Worm (Caenorhabditis elegans) whole organism, L3 larva: ENCODE data around the gene T02C5.1.

Experiments
- R02D3.7 ChIP-seq: fragments of 150-350 bp; optimal IDR thresholded peaks from 2 replicates; lab custom pipeline; 2014; ENCODE audit warnings: missing biosample characterization, missing genetic modification characterization
- ZK546.5 ChIP-seq: sonication (generic microtip); optimal IDR thresholded peaks from 2 replicates; lab custom pipeline; 2017; ENCODE audit warnings: missing biosample characterization, missing genetic modification characterization
- elt-2 ChIP-seq: sonication (generic microtip); optimal IDR thresholded peaks from 2 replicates; lab custom pipeline; 2016; ENCODE audit warnings: missing genetic modification reagents, mild to moderate bottlenecking, missing genetic modification characterization, missing compliant biosample characterization
- fkh-10 ChIP-seq: sonication (generic microtip); optimal IDR thresholded peaks from 2 replicates; lab custom pipeline; 2017; ENCODE audit warnings: missing biosample characterization, missing genetic modification reagents, missing genetic modification characterization
- fos-1 ChIP-seq: fragments of 150-350 bp; optimal IDR thresholded peaks from 2 replicates; lab custom pipeline; 2014; ENCODE audit warnings: missing biosample characterization, missing genetic modification characterization
- lin-39 ChIP-seq: fragments of 150-350 bp; optimal IDR thresholded peaks from 2 replicates; lab custom pipeline; 2018; ENCODE audit warnings: missing biosample characterization, missing genetic modification reagents, missing genetic modification characterization
- nhr-25 ChIP-seq: sonication (generic microtip); optimal IDR thresholded peaks from 2 replicates; lab custom pipeline; 2017; ENCODE audit warnings: missing biosample characterization, missing genetic modification characterization
- nhr-28 ChIP-seq: fragments of 150-350 bp; optimal IDR thresholded peaks from 2 replicates; lab custom pipeline; 2014; ENCODE audit warnings: missing biosample characterization, missing genetic modification characterization
- nhr-76 ChIP-seq: fragments of 150-350 bp; sonication (generic microtip); optimal IDR thresholded peaks from 5 replicates; lab custom pipeline; 2014; ENCODE audit warnings: missing biosample characterization, missing genetic modification characterization
- unc-39 ChIP-seq: sonication (generic microtip); optimal IDR thresholded peaks from 4 replicates; lab custom pipeline; 2017; ENCODE audit warnings: missing biosample characterization, missing genetic modification characterization

DNA sequence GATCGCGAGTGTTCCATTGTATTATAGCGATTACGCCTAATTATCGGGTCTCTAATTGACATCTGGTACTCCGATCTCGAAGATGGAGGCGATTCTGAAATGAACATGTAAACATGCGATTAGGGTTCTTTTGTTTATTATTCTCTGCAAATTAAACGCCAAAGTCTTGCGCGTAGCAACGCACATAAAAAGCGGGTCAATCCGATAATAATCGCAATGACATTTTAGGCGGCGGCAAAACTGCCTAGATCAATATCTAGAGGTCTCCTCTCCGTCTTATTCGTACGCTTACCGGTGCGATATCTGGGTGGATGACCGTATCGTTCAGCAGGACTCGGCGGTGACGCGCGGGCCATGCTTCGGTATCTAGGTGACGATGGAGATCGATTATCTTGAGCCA is 18.3 kb downstream of the T02C5.1 start:
- TF ChIP-seq unc-39 (tag; lab: Kevin White, UChicago) (no peak), nhr-76 (tag; lab: Kevin White, UChicago) (no peak), fkh-10 (GFP tag; lab: Kevin White, UChicago) (no peak), elt-2 (no peak), ZK546.5 (tag; lab: Kevin White, UChicago) (no peak), nhr-28 (tag; lab: Kevin White, UChicago) (no peak), nhr-25 (tag; lab: Kevin White, UChicago) (peak; percentile 42), fos-1 (tag; lab: Kevin White, UChicago) (no peak), R02D3.7 (no peak), lin-39 (tag; lab: Kevin White, UChicago) (no peak)
